Comparison of ENCODE assay signal across 7 fruit fly cellular contexts in the genomic region with DNA sequence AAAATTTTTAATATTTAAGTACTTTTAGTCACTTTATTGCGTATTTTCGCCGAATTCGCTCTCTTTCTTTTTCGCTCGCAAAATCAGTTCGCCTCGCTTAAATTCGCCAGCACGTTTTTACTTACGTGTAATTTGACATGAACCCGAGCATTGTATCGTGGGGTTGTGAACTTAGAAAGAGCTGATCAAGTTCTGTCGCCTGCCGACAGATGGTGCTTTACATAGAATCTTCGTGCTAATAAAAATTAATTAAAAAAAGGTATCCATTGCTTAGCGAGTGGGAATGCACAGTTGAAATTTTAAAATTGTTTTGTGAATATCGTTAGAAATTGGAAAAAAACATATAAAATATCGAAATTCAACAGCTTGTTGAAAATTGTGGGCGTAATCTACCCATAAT.
TF ChIP-seq lines count a peak whose summit lies in the region.

No protein-coding gene starts in this region.

- TF ChIP-seq CTCF in S2 (optimal IDR thresholded peaks at IDR 0.05; lab: Kevin White, UChicago): peak; percentile 93 to 98
- peak; percentile 98 for TF ChIP-seq CTCF in whole organism, embryonic (GFP tag; optimal IDR thresholded peaks at IDR 0.05; lab: Kevin White, UChicago)

TF ChIP-seq in Kc167, 6 proteins besides CTCF, POLR2A, EP300 and RAD21:
- TF ChIP-seq ttk (optimal IDR thresholded peaks at IDR 0.05; lab: Kevin White, UChicago): no peak
- peak; percentile 82 for TF ChIP-seq h (optimal IDR thresholded peaks at IDR 0.05; lab: Kevin White, UChicago)
- TF ChIP-seq Sin3A (optimal IDR thresholded peaks at IDR 0.05; lab: Kevin White, UChicago): no peak

TF ChIP-seq in whole organism, adult, 20 proteins besides CTCF, POLR2A, EP300 and RAD21 (continues in another document):
- TF ChIP-seq cic (GFP tag; optimal IDR thresholded peaks at IDR 0.05; lab: Kevin White, UChicago) (no peak), CG11617 (GFP tag; optimal IDR thresholded peaks at IDR 0.05; lab: Kevin White, UChicago) (no peak), bab1 (GFP tag; optimal IDR thresholded peaks at IDR 0.05; lab: Kevin White, UChicago) (peak; percentile 90), ovo (GFP tag; optimal IDR thresholded peaks at IDR 0.05; lab: Kevin White, UChicago) (no peak), Crg-1 (GFP tag; optimal IDR thresholded peaks at IDR 0.05; lab: Kevin White, UChicago) (no peak), cnc (optimal IDR thresholded peaks at IDR 0.05; lab: Kevin White, UChicago) (no peak), CG7045 (GFP tag; optimal IDR thresholded peaks at IDR 0.05; lab: Kevin White, UChicago) (no peak), CG1620 (GFP tag; optimal IDR thresholded peaks at IDR 0.05; lab: Kevin White, UChicago) (peak; percentile 30), Hr96 (GFP tag; optimal IDR thresholded peaks at IDR 0.05; lab: Kevin White, UChicago) (no peak), Clk (GFP tag; optimal IDR thresholded peaks at IDR 0.05; lab: Kevin White, UChicago) (no peak), toe (GFP tag; optimal IDR thresholded peaks at IDR 0.05; lab: Kevin White, UChicago) (peak; percentile 18), CG5204 (GFP tag; optimal IDR thresholded peaks at IDR 0.05; lab: Kevin White, UChicago) (peak; percentile 18), tj (GFP tag; optimal IDR thresholded peaks at IDR 0.05; lab: Kevin White, UChicago) (no peak), CG7101 (tag; optimal IDR thresholded peaks at IDR 0.05; lab: Kevin White, UChicago) (peak; percentile 16), Mnt (GFP tag; optimal IDR thresholded peaks at IDR 0.05; lab: Kevin White, UChicago) (no peak), pad (GFP tag; optimal IDR thresholded peaks at IDR 0.05; lab: Kevin White, UChicago) (peak; percentile 14), CG12768 (GFP tag; optimal IDR thresholded peaks at IDR 0.05; lab: Kevin White, UChicago) (no peak)

TF ChIP-seq in whole organism, embryonic, 481 proteins besides CTCF, POLR2A, EP300 and RAD21 (continues in another document):
- TF ChIP-seq salm (tag; optimal IDR thresholded peaks at IDR 0.05; lab: Kevin White, UChicago) (peak; percentile 34), Optix (GFP tag; IDR thresholded peaks at IDR 0.05; lab: Robert Waterston, UW) (no peak), ap (GFP tag; IDR thresholded peaks at IDR 0.05; lab: Robert Waterston, UW) (0 out of 2 replicates have a peak, but pooled peaks have one; percentile 28), CG8478 (optimal IDR thresholded peaks at IDR 0.05; lab: Kevin White, UChicago) (no peak), CG11723 (GFP tag; optimal IDR thresholded peaks at IDR 0.05; lab: Kevin White, UChicago) (peak; percentile 34), psq (GFP tag; optimal IDR thresholded peaks at IDR 0.05; lab: Kevin White, UChicago) (peak; percentile 16), CG7839 (tag; optimal IDR thresholded peaks at IDR 0.05; lab: Kevin White, UChicago) (no peak), CG33213 (GFP tag; optimal IDR thresholded peaks at IDR 0.05; lab: Kevin White, UChicago) (peak; percentile 89), insv (GFP tag; optimal IDR thresholded peaks at IDR 0.05; lab: Kevin White, UChicago) (peak in 1 of 2 experiments; percentile 65), CG18619 (GFP tag; optimal IDR thresholded peaks at IDR 0.05; lab: Kevin White, UChicago) (peak; percentile 59), fd3F (GFP tag; optimal IDR thresholded peaks at IDR 0.05; lab: Kevin White, UChicago) (peak; percentile 32), CG32532 (GFP tag; IDR thresholded peaks at IDR 0.05; lab: Robert Waterston, UW) (no peak; the same call in 1 of the 2 replicates), CG13123 (GFP tag; optimal IDR thresholded peaks at IDR 0.05; lab: Kevin White, UChicago) (no peak), CkIIα-i1 (GFP tag; IDR thresholded peaks at IDR 0.05; lab: Robert Waterston, UW) (no peak), fu2 (GFP tag; optimal IDR thresholded peaks at IDR 0.05; lab: Kevin White, UChicago) (peak; percentile 46), Hr3 (GFP tag; optimal IDR thresholded peaks at IDR 0.05; lab: Kevin White, UChicago) (peak; percentile 57)

TF ChIP-seq in whole organism, prepupa, 60 proteins besides CTCF, POLR2A, EP300 and RAD21 (continues in another document):
- TF ChIP-seq fkh (GFP tag; optimal IDR thresholded peaks at IDR 0.05; lab: Kevin White, UChicago): no peak
- peak; percentile 66 for TF ChIP-seq pdm3 (GFP tag; optimal IDR thresholded peaks at IDR 0.05; lab: Kevin White, UChicago)
- no peak for TF ChIP-seq Sox15 (GFP tag; optimal IDR thresholded peaks at IDR 0.05; lab: Kevin White, UChicago)
- TF ChIP-seq Blimp-1 (GFP tag; optimal IDR thresholded peaks at IDR 0.05; lab: Kevin White, UChicago): no peak
- peak; percentile 0 for TF ChIP-seq CG8319 (GFP tag; optimal IDR thresholded peaks at IDR 0.05; lab: Kevin White, UChicago)
- TF ChIP-seq Met (GFP tag; optimal IDR thresholded peaks at IDR 0.05; lab: Kevin White, UChicago): peak; percentile 46
- no peak for TF ChIP-seq fd85E (GFP tag; optimal IDR thresholded peaks at IDR 0.05; lab: Kevin White, UChicago)
- TF ChIP-seq salr (GFP tag; optimal IDR thresholded peaks at IDR 0.05; lab: Kevin White, UChicago): no peak
- peak; percentile 16 for TF ChIP-seq achi (GFP tag; optimal IDR thresholded peaks at IDR 0.05; lab: Kevin White, UChicago)
- TF ChIP-seq CG6163 (GFP tag; IDR thresholded peaks at IDR 0.05; lab: Robert Waterston, UW): no peak
- TF ChIP-seq CG32006 (GFP tag; optimal IDR thresholded peaks at IDR 0.05; lab: Kevin White, UChicago): no peak
- TF ChIP-seq CG8632 (GFP tag; optimal IDR thresholded peaks at IDR 0.05; lab: Kevin White, UChicago): no peak
- TF ChIP-seq CG6854 (GFP tag; optimal IDR thresholded peaks at IDR 0.05; lab: Kevin White, UChicago): no peak
- peak; percentile 56 for TF ChIP-seq lz (GFP tag; optimal IDR thresholded peaks at IDR 0.05; lab: Kevin White, UChicago)
- TF ChIP-seq ss (GFP tag; optimal IDR thresholded peaks at IDR 0.05; lab: Kevin White, UChicago): no peak
- no peak for TF ChIP-seq CG10631 (GFP tag; optimal IDR thresholded peaks at IDR 0.05; lab: Kevin White, UChicago)
- no peak for TF ChIP-seq net (GFP tag; optimal IDR thresholded peaks at IDR 0.05; lab: Kevin White, UChicago)
- no peak for TF ChIP-seq CG8119 (GFP tag; IDR thresholded peaks at IDR 0.05; lab: Robert Waterston, UW)
- TF ChIP-seq spab (GFP tag; optimal IDR thresholded peaks at IDR 0.05; lab: Kevin White, UChicago): no peak

TF ChIP-seq in whole organism, pupa, 21 proteins besides CTCF, POLR2A, EP300 and RAD21 (continues in another document):
- TF ChIP-seq EcR (GFP tag; optimal IDR thresholded peaks at IDR 0.05; lab: Kevin White, UChicago) (no peak), CG10348 (GFP tag; IDR thresholded peaks at IDR 0.05; lab: Robert Waterston, UW) (no peak), fd96Ca (GFP tag; IDR thresholded peaks at IDR 0.05; lab: Robert Waterston, UW) (no peak), CG13204 (GFP tag; optimal IDR thresholded peaks at IDR 0.05; lab: Kevin White, UChicago) (no peak), CG8159 (tag; optimal IDR thresholded peaks at IDR 0.05; lab: Kevin White, UChicago) (no peak), CG17806 (tag; optimal IDR thresholded peaks at IDR 0.05; lab: Kevin White, UChicago) (no peak), Pif1A (GFP tag; optimal IDR thresholded peaks at IDR 0.05; lab: Kevin White, UChicago) (peak; percentile 40), Pif1B (GFP tag; optimal IDR thresholded peaks at IDR 0.05; lab: Kevin White, UChicago) (no peak), CG34367 (tag; optimal IDR thresholded peaks at IDR 0.05; lab: Kevin White, UChicago) (no peak), CG9948 (tag; optimal IDR thresholded peaks at IDR 0.05; lab: Kevin White, UChicago) (peak; percentile 14), CG4496 (GFP tag; IDR thresholded peaks at IDR 0.05; lab: Robert Waterston, UW) (no peak), D1 (tag; optimal IDR thresholded peaks at IDR 0.05; lab: Kevin White, UChicago) (peak; percentile 94), CG14655 (GFP tag; optimal IDR thresholded peaks at IDR 0.05; lab: Kevin White, UChicago) (peak; percentile 53), Ets98B (GFP tag; IDR thresholded peaks at IDR 0.05; lab: Robert Waterston, UW) (no peak), CG32121 (GFP tag; IDR thresholded peaks at IDR 0.05; lab: Robert Waterston, UW) (no peak), rn (GFP tag; IDR thresholded peaks at IDR 0.05; lab: Robert Waterston, UW) (no peak), CG12605 (GFP tag; IDR thresholded peaks at IDR 0.05; lab: Robert Waterston, UW) (no peak), gl (tag; optimal IDR thresholded peaks at IDR 0.05; lab: Kevin White, UChicago) (no peak), Snoo (tag; optimal IDR thresholded peaks at IDR 0.05; lab: Kevin White, UChicago) (peak; percentile 13), CG15710 (tag; optimal IDR thresholded peaks at IDR 0.05; lab: Kevin White, UChicago) (no peak)

TF ChIP-seq in whole organism, wandering third instar larva, 38 proteins besides CTCF, POLR2A, EP300 and RAD21:
- TF ChIP-seq sv (GFP tag; optimal IDR thresholded peaks at IDR 0.05; lab: Kevin White, UChicago) (peak; percentile 44), rgr (GFP tag; optimal IDR thresholded peaks at IDR 0.05; lab: Kevin White, UChicago) (no peak), fru (GFP tag; optimal IDR thresholded peaks at IDR 0.05; lab: Kevin White, UChicago) (peak; percentile 52), CrebA (GFP tag; optimal IDR thresholded peaks at IDR 0.05; lab: Kevin White, UChicago; ENCODE audit: borderline replicate concordance) (peak; percentile 38), h (GFP tag; optimal IDR thresholded peaks at IDR 0.05; lab: Kevin White, UChicago) (peak; percentile 45), HLH106 (tag; optimal IDR thresholded peaks at IDR 0.05; lab: Kevin White, UChicago) (no peak), ey (GFP tag; optimal IDR thresholded peaks at IDR 0.05; lab: Kevin White, UChicago) (peak; percentile 18), CG9705 (GFP tag; optimal IDR thresholded peaks at IDR 0.05; lab: Kevin White, UChicago) (no peak), Myc (optimal IDR thresholded peaks at IDR 0.05; lab: Kevin White, UChicago) (peak; percentile 64), psq (GFP tag; optimal IDR thresholded peaks at IDR 0.05; lab: Kevin White, UChicago) (no peak), Hnf4 (GFP tag; optimal IDR thresholded peaks at IDR 0.05; lab: Kevin White, UChicago) (peak; percentile 41), foxo (GFP tag; optimal IDR thresholded peaks at IDR 0.05; lab: Kevin White, UChicago) (peak in 1 of 2 experiments; percentile 33), Mio (GFP tag; optimal IDR thresholded peaks at IDR 0.05; lab: Kevin White, UChicago) (no peak)
